Worm (Caenorhabditis elegans): ENCODE measurements around the gene cpi-2.

The cpi-2 gene

ce11 chrV:6000368-6000802 lies 43.5 kb upstream of the cpi-2 start (continued):
- no peak for TF ChIP-seq ZK546.5 (tag; optimal IDR thresholded peaks at IDR 0.05)
- no peak for TF ChIP-seq ceh-16 (tag; optimal IDR thresholded peaks at IDR 0.05)
- TF ChIP-seq nhr-76 (tag; optimal IDR thresholded peaks at IDR 0.05), result peak; percentile 61
- TF ChIP-seq mdl-1 (tag; optimal IDR thresholded peaks at IDR 0.05), result peak; percentile 85
- peak; percentile 56 for TF ChIP-seq lin-15B (tag; optimal IDR thresholded peaks at IDR 0.05)
- no peak for TF ChIP-seq sea-2 (GFP tag; optimal IDR thresholded peaks at IDR 0.05)
- peak; percentile 95 for TF ChIP-seq pha-4 (tag; optimal IDR thresholded peaks at IDR 0.05)
- TF ChIP-seq nhr-43 (tag; optimal IDR thresholded peaks at IDR 0.05; ENCODE audit: poor library complexity, severe bottlenecking), result peak; percentile 94
- TF ChIP-seq unc-39 (tag; optimal IDR thresholded peaks at IDR 0.05), result peak; percentile 21
- peak; percentile 80 for TF ChIP-seq nhr-77 (tag; optimal IDR thresholded peaks at IDR 0.05)
- no peak for TF ChIP-seq ztf-11 (tag; optimal IDR thresholded peaks at IDR 0.05)
- peak; percentile 87 for TF ChIP-seq nhr-11 (tag; optimal IDR thresholded peaks at IDR 0.05)
- no peak for TF ChIP-seq fkh-10 (GFP tag; optimal IDR thresholded peaks at IDR 0.05)
- TF ChIP-seq egl-5 (tag; optimal IDR thresholded peaks at IDR 0.05), result peak; percentile 73
- no peak for TF ChIP-seq fkh-2 (tag; optimal IDR thresholded peaks at IDR 0.05)
- no peak for TF ChIP-seq nhr-67 (tag; optimal IDR thresholded peaks at IDR 0.05)

DNA sequence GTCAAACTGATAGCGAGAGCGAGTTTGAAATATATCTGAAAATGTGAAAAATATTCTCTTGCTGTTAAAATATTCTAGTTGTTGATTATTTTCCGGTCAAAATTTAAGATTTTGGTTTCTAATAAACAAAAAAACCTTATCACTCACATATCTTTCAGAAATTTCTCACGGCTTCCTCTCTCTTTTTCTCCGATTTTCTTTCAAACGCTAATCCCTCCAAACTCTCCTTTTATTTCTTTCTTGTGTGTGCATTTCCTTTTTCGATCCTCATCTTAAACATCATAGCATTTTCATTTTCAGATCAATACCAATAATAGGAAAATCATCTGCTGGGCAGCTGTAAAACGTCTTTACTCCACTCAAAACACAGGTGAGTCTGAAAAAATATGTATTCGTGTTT lies 40.6 kb upstream of the cpi-2 start, which contains the start of gene fos-1:
TSS of gene fos-1 (plus strand) at position 301 of the 400 bp plus-strand sequence.
- TF ChIP-seq unc-39 (tag; optimal IDR thresholded peaks at IDR 0.05), result no peak
- no peak for TF ChIP-seq elt-2 (tag; optimal IDR thresholded peaks at IDR 0.05)
- no peak for TF ChIP-seq fos-1 (tag; optimal IDR thresholded peaks at IDR 0.05)
- TF ChIP-seq nhr-43 (tag; optimal IDR thresholded peaks at IDR 0.05; ENCODE audit: poor library complexity, severe bottlenecking), result no peak
- TF ChIP-seq skn-1 (tag; optimal IDR thresholded peaks at IDR 0.05), result no peak
- no peak for TF ChIP-seq egl-27 (tag; optimal IDR thresholded peaks at IDR 0.05)

- no peak for TF ChIP-seq elt-2 (tag; optimal IDR thresholded peaks at IDR 0.05)
- TF ChIP-seq nhr-77 (tag; optimal IDR thresholded peaks at IDR 0.05), result no peak
- no peak for TF ChIP-seq nhr-28 (tag; optimal IDR thresholded peaks at IDR 0.05)
- TF ChIP-seq ceh-9 (tag; optimal IDR thresholded peaks at IDR 0.05), result no peak
- TF ChIP-seq lin-15B (tag; optimal IDR thresholded peaks at IDR 0.05), result no peak
- no peak for TF ChIP-seq pha-4 (tag; optimal IDR thresholded peaks at IDR 0.05)
- no peak for TF ChIP-seq ceh-16 (tag; optimal IDR thresholded peaks at IDR 0.05)
- no peak for TF ChIP-seq nhr-76 (tag; optimal IDR thresholded peaks at IDR 0.05)
- TF ChIP-seq nhr-25 (tag; optimal IDR thresholded peaks at IDR 0.05), result no peak
- TF ChIP-seq tbx-2 (tag; optimal IDR thresholded peaks at IDR 0.05), result no peak
- TF ChIP-seq egl-5 (tag; optimal IDR thresholded peaks at IDR 0.05), result no peak
- TF ChIP-seq hmg-11 (tag; optimal IDR thresholded peaks at IDR 0.05), result no peak
- no peak for TF ChIP-seq nhr-67 (tag; optimal IDR thresholded peaks at IDR 0.05)
- TF ChIP-seq ztf-11 (tag; optimal IDR thresholded peaks at IDR 0.05), result no peak
- TF ChIP-seq nhr-237 (tag; optimal IDR thresholded peaks at IDR 0.05), result no peak
- TF ChIP-seq elt-1 (tag; optimal IDR thresholded peaks at IDR 0.05), result no peak
- TF ChIP-seq mml-1 (tag; optimal IDR thresholded peaks at IDR 0.05), result no peak
These were observed 35.9 kb upstream of the cpi-2 start for ce11 chrV:6007927-6008326.

ce11 chrV:6010642-6011041 lies 33.2 kb upstream of the cpi-2 start:
- peak; percentile 64 for TF ChIP-seq jun-1 (tag; optimal IDR thresholded peaks at IDR 0.05)
- TF ChIP-seq lin-15B (tag; optimal IDR thresholded peaks at IDR 0.05), result no peak

DNA sequence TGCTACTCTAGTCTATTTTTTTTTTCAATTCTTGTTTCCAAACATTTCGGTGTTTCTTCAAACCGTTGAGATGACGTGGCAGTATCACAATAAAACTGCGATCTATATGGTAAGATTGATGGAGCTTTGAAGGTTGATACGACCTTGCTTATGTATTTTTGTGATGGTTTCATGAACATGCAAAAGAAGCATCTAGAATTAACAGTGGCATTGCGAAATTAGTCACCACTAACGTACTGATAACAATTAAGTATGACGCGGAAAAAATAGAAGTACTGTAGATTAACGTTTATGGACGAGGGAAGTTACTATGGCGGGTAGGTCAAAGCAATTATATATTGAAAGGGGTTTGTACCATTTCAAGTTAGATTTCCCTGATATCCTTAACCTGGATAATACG lies 31.5 kb upstream of the cpi-2 start:
- TF ChIP-seq nhr-43 (tag; optimal IDR thresholded peaks at IDR 0.05; ENCODE audit: poor library complexity, severe bottlenecking) (no peak), elt-2 (tag; optimal IDR thresholded peaks at IDR 0.05) (peak; percentile 45), pqm-1 (tag; optimal IDR thresholded peaks at IDR 0.05) (peak; percentile 32)

DNA sequence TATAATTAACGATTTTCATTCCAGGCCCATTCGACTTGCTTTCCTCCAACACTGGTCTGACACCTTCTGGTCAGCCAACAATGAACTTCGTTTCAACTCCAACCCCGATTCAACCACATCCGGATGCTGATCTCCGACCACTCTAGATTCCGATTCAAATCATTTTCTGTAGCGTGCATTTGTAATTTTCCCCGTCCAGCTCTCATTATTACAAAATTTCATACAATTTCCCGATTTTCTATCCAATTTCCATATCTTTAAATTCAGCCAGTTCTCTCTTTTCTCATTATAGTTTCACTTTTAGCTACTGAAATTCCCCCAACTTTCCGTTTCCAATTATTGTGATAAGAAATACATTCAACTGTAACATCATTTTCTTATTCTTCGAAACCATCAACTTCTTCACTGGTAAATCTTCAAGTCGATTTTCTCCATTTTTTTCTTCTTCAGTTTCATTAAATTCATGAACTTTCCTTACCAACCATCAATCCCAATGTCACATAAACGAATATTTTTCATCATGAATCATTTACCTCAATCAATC lies 28.2 kb upstream of the cpi-2 start:
- TF ChIP-seq unc-39 (tag; optimal IDR thresholded peaks at IDR 0.05) (no peak), lin-15B (tag; optimal IDR thresholded peaks at IDR 0.05) (no peak), nhr-23 (tag; optimal IDR thresholded peaks at IDR 0.05) (no peak), fkh-10 (GFP tag; optimal IDR thresholded peaks at IDR 0.05) (no peak), elt-2 (tag; optimal IDR thresholded peaks at IDR 0.05) (no peak), elt-1 (tag; optimal IDR thresholded peaks at IDR 0.05) (no peak)
